Worm (Caenorhabditis elegans) whole organism, young adult: ENCODE measurements around the gene C02F12.5.

Experiments
- B0035.1 ChIP-seq: sonication (generic microtip); optimal IDR thresholded peaks from 2 replicates; lab custom pipeline; 2016; ENCODE audit warnings: missing genetic modification characterization, mild to moderate bottlenecking, missing compliant biosample characterization, missing genotype, missing genetic modification reagents
- C17E4.6 ChIP-seq: fragments of 200-800 bp; sonication (Bioruptor generic); IDR thresholded peaks from 2 replicates; pipeline ENCODE4 v1.3.6; 2022; ENCODE audit warnings: missing genetic modification reagents, missing genetic modification characterization, missing compliant biosample characterization
- D2030.7 ChIP-seq: fragments of 200-800 bp; sonication (Bioruptor generic); IDR thresholded peaks from 2 replicates; pipeline ENCODE4 v1.3.6; 2022; ENCODE audit warnings: missing genetic modification reagents, missing genetic modification characterization, missing compliant biosample characterization
- F55B11.4 ChIP-seq: sonication (generic microtip); optimal IDR thresholded peaks from 2 replicates; lab custom pipeline; 2016; ENCODE audit warnings: missing compliant biosample characterization, missing genetic modification characterization, borderline replicate concordance; ENCODE audit not compliant: insufficient read depth
- F57A8.1 ChIP-seq: fragments of 200-800 bp; sonication (Bioruptor generic); optimal IDR thresholded peaks from 2 replicates; lab custom pipeline; 2018; ENCODE audit warnings: mild to moderate bottlenecking, missing genetic modification characterization, moderate library complexity, missing compliant biosample characterization
- K12H6.12 ChIP-seq: fragments of 200-800 bp; sonication (Bioruptor generic); optimal IDR thresholded peaks from 2 replicates; lab custom pipeline; 2018; ENCODE audit warnings: mild to moderate bottlenecking, missing genetic modification characterization, missing compliant biosample characterization
- T07F8.4 ChIP-seq: sonication (generic microtip); optimal IDR thresholded peaks from 2 replicates; lab custom pipeline; 2016; ENCODE audit warnings: mild to moderate bottlenecking, missing genetic modification characterization, moderate library complexity, missing compliant biosample characterization
- atf-7 ChIP-seq: sonication (generic microtip); optimal IDR thresholded peaks from 2 replicates; lab custom pipeline; 2017; ENCODE audit warnings: mild to moderate bottlenecking, missing genetic modification characterization, missing compliant biosample characterization
- attf-3 ChIP-seq: fragments of 200-800 bp; sonication (Bioruptor generic); conservative IDR thresholded peaks from 2 replicates; pipeline ENCODE4 v1.3.6; 2022; ENCODE audit warnings: missing genetic modification reagents, missing genetic modification characterization, missing compliant biosample characterization
- cebp-1 ChIP-seq, 2 experiments: fragments of 200-800 bp in 1 of 2; sonication (Bioruptor generic) in 1 of 2; sonication (generic microtip) in 1 of 2; IDR thresholded peaks in 1 of 2; optimal IDR thresholded peaks in 1 of 2; 2 replicates each; pipeline versions ENCODE4 v1.3.6 to Lab custom; 2017 to 2022; ENCODE audit warnings: missing compliant biosample characterization in 2 of 2, missing genetic modification characterization in 2 of 2, mild to moderate bottlenecking in 1 of 2, missing genetic modification reagents in 1 of 2, moderate library complexity in 1 of 2
- ceh-100 ChIP-seq: fragments of 200-800 bp; sonication (Bioruptor generic); IDR thresholded peaks from 2 replicates; pipeline ENCODE4 v1.3.6; 2022; ENCODE audit warnings: missing genetic modification reagents, missing genetic modification characterization, missing compliant biosample characterization
- ceh-27 ChIP-seq: fragments of 200-800 bp; sonication (Bioruptor generic); optimal IDR thresholded peaks from 2 replicates; lab custom pipeline; 2018; ENCODE audit warnings: mild to moderate bottlenecking, missing genetic modification characterization, moderate library complexity, missing compliant biosample characterization
- ceh-79 ChIP-seq: sonication (generic microtip); optimal IDR thresholded peaks from 2 replicates; lab custom pipeline; 2017; ENCODE audit warnings: mild to moderate bottlenecking, missing genetic modification characterization, missing compliant biosample characterization
- chd-7 ChIP-seq: sonication (generic microtip); optimal IDR thresholded peaks from 2 replicates; lab custom pipeline; 2016; ENCODE audit warnings: mild to moderate bottlenecking, missing genetic modification characterization, moderate library complexity, missing compliant biosample characterization
- die-1 ChIP-seq: sonication (generic microtip); optimal IDR thresholded peaks from 2 replicates; lab custom pipeline; 2016; ENCODE audit warnings: missing genotype, mild to moderate bottlenecking, missing genetic modification characterization, missing compliant biosample characterization
- dox-1 ChIP-seq: fragments of 200-800 bp; sonication (Bioruptor generic); IDR thresholded peaks from 2 replicates; pipeline ENCODE4 v1.3.6; 2022; ENCODE audit warnings: missing genetic modification reagents, missing genetic modification characterization, missing compliant biosample characterization
- dpl-1 ChIP-seq: fragments of 150-350 bp; optimal IDR thresholded peaks from 2 replicates; lab custom pipeline; 2014; ENCODE audit warnings: missing biosample characterization, missing genetic modification reagents, missing genetic modification characterization
- efl-1 ChIP-seq: fragments of 150-350 bp; optimal IDR thresholded peaks from 2 replicates; lab custom pipeline; 2014; ENCODE audit warnings: missing biosample characterization, missing genetic modification reagents, missing genetic modification characterization
- egrh-3 ChIP-seq: fragments of 200-800 bp; sonication (Bioruptor generic); IDR thresholded peaks from 2 replicates; pipeline ENCODE4 v1.3.6; 2022; ENCODE audit warnings: missing genetic modification reagents, missing genetic modification characterization, missing compliant biosample characterization
- lin-26 ChIP-seq: fragments of 200-800 bp; sonication (Bioruptor generic); IDR thresholded peaks from 2 replicates; pipeline ENCODE4 v1.3.6; 2022; ENCODE audit warnings: missing genetic modification reagents, missing genetic modification characterization, missing compliant biosample characterization
- lin-54 ChIP-seq: fragments of 200-800 bp; sonication (Bioruptor generic); optimal IDR thresholded peaks from 2 replicates; lab custom pipeline; 2018; ENCODE audit warnings: mild to moderate bottlenecking, missing genetic modification characterization, missing compliant biosample characterization
- mcd-1 ChIP-seq: fragments of 200-800 bp; sonication (Bioruptor generic); IDR thresholded peaks from 2 replicates; pipeline ENCODE4 v1.3.6; 2022; ENCODE audit warnings: missing genetic modification reagents, missing genetic modification characterization, missing compliant biosample characterization
- mel-28 ChIP-seq: sonication (generic microtip); optimal IDR thresholded peaks from 2 replicates; lab custom pipeline; 2016; ENCODE audit warnings: borderline replicate concordance, mild to moderate bottlenecking, missing genetic modification characterization, missing compliant biosample characterization
- nfya-1 ChIP-seq: sonication (generic microtip); optimal IDR thresholded peaks from 2 replicates; lab custom pipeline; 2017; ENCODE audit warnings: antibody characterized with exemption, missing compliant biosample characterization, missing genetic modification characterization, borderline replicate concordance; ENCODE audit not compliant: insufficient read depth
- nfyb-1 ChIP-seq: fragments of 200-800 bp; sonication (Bioruptor generic); IDR thresholded peaks from 2 replicates; pipeline ENCODE4 v1.3.6; 2022; ENCODE audit warnings: missing genetic modification reagents, missing genetic modification characterization, missing compliant biosample characterization
- nhr-179 ChIP-seq: sonication (generic microtip); optimal IDR thresholded peaks from 2 replicates; lab custom pipeline; 2016; ENCODE audit warnings: mild to moderate bottlenecking, missing genetic modification characterization, missing compliant biosample characterization
- nhr-80 ChIP-seq: sonication (generic microtip); optimal IDR thresholded peaks from 2 replicates; lab custom pipeline; 2016; ENCODE audit warnings: missing genetic modification characterization, missing compliant biosample characterization
- sdz-38 ChIP-seq: sonication (generic microtip); optimal IDR thresholded peaks from 2 replicates; lab custom pipeline; 2016; ENCODE audit warnings: missing genotype, missing genetic modification characterization, missing compliant biosample characterization
- snpc-1.1 ChIP-seq: sonication (generic microtip); optimal IDR thresholded peaks from 2 replicates; lab custom pipeline; 2017; ENCODE audit warnings: missing genetic modification characterization, mild to moderate bottlenecking, missing compliant biosample characterization, antibody characterized with exemption, moderate library complexity, missing genotype, missing genetic modification reagents; ENCODE audit not compliant: insufficient read depth
- snpc-3.4 ChIP-seq: sonication (generic microtip); optimal IDR thresholded peaks from 2 replicates; lab custom pipeline; 2017; ENCODE audit warnings: missing genetic modification characterization, mild to moderate bottlenecking, missing compliant biosample characterization, antibody characterized with exemption, moderate library complexity, missing genotype, missing genetic modification reagents
- somi-1 ChIP-seq: fragments of 200-800 bp; sonication (Bioruptor generic); optimal IDR thresholded peaks from 2 replicates; lab custom pipeline; 2018; ENCODE audit warnings: mild to moderate bottlenecking, missing genetic modification characterization, missing compliant biosample characterization
- tbx-9 ChIP-seq: sonication (generic microtip); optimal IDR thresholded peaks from 2 replicates; lab custom pipeline; 2016; ENCODE audit warnings: borderline replicate concordance, missing genetic modification characterization, inconsistent platforms, missing compliant biosample characterization
- xnd-1 ChIP-seq: sonication (generic microtip); optimal IDR thresholded peaks from 2 replicates; lab custom pipeline; 2016; ENCODE audit warnings: missing genotype, missing genetic modification reagents, missing genetic modification characterization, missing compliant biosample characterization
- zfh-2 ChIP-seq: fragments of 200-800 bp; sonication (Bioruptor generic); conservative IDR thresholded peaks from 2 replicates; pipeline ENCODE4 v1.3.6; 2022; ENCODE audit warnings: missing genetic modification reagents, missing genetic modification characterization, missing compliant biosample characterization
- ztf-26 ChIP-seq: sonication (generic microtip); optimal IDR thresholded peaks from 2 replicates; lab custom pipeline; 2017; ENCODE audit warnings: missing genetic modification characterization, missing compliant biosample characterization
- ztf-28 ChIP-seq: fragments of 200-800 bp; sonication (Bioruptor generic); IDR thresholded peaks from 2 replicates; pipeline ENCODE4 v1.3.6; 2022; ENCODE audit warnings: missing genetic modification reagents, missing genetic modification characterization, missing compliant biosample characterization

The C02F12.5 gene

DNA sequence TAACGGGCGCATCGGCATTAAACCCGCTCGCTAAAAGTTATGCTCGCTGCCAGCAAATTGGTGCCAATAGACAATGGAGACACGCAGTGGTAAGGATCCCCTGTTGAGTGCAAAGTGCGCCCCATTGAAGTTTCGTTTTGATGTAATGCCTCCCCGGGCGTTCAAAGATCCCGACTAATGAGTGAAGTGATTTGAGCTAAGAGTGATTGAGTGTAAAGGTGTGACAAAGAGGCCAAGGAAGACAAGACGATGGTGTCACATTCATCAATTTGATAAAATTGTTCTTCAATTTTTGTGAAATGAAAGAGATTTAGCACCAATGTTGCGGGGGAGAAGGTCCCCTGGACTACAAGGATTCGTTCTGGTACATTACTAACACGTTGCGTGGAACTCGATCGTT lies 11.2 kb upstream of the C02F12.5 start:
- no peak for TF ChIP-seq attf-3 (GFP tag; lab: Robert Waterston, UW)
- no peak for TF ChIP-seq T07F8.4 (tag; lab: Kevin White, UChicago)
- TF ChIP-seq B0035.1 (tag; lab: Kevin White, UChicago), result no peak
- no peak for TF ChIP-seq egrh-3
- TF ChIP-seq nhr-179 (tag; lab: Kevin White, UChicago), result no peak
- no peak for TF ChIP-seq ztf-28 (GFP tag; lab: Robert Waterston, UW)
- TF ChIP-seq snpc-1.1 (tag; lab: Kevin White, UChicago), result no peak
- TF ChIP-seq sdz-38 (tag; lab: Kevin White, UChicago), result no peak
- TF ChIP-seq ceh-100 (GFP tag; lab: Robert Waterston, UW), result no peak
- no peak for TF ChIP-seq F55B11.4 (tag; lab: Kevin White, UChicago)
- no peak for TF ChIP-seq nfya-1
- TF ChIP-seq nfyb-1 (GFP tag; lab: Robert Waterston, UW), result no peak
- no peak for TF ChIP-seq xnd-1 (tag; lab: Kevin White, UChicago)
- TF ChIP-seq tbx-9, result no peak

DNA sequence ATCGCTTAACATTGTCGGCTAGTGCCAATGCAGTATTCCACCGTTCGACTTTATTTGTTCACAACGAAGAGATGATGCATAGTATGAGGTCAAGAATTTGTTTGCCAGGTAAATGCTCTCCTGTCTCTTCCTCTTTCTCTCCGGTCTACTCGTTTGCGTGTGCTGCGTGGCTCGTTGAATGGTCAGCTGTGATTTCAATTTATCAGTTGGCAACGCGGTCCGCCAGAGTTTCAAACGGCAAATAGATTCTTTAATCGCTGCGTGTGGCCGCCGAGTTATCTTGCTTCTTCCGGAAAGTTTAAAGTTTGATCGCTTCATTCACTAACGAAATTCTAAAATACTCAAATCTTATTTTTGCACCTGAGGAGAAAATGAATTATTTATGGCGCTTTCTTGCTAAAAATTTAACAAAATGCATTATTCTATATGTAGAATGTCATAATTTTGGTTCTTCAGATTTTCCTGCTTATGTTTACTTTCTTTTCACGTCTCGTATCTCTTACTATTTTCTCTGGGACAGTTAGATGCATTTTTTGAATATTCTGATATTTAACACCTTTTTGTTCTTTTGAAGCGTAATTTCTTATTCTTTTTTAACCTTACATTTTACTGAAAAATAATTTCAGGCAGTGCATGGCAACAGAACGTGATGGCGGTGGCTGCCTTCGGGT lies 8.8 kb upstream of the C02F12.5 start, which contains the start of gene tsp-17:
Gene tsp-17 (plus strand): TSS at position 621 of the 671 bp plus-strand sequence.
- no peak for TF ChIP-seq cebp-1 (GFP tag; IDR thresholded peaks at IDR 0.05; lab: Robert Waterston, UW)
- no peak for TF ChIP-seq cebp-1 (tag; optimal IDR thresholded peaks at IDR 0.05; lab: Kevin White, UChicago)
- TF ChIP-seq dpl-1 (GFP tag; lab: Kevin White, UChicago), result no peak
- TF ChIP-seq lin-26 (GFP tag; lab: Robert Waterston, UW), result no peak
- no peak for TF ChIP-seq die-1 (tag; lab: Kevin White, UChicago)
- no peak for TF ChIP-seq F57A8.1 (GFP tag; lab: Kevin White, UChicago)
- no peak for TF ChIP-seq dox-1 (GFP tag; lab: Robert Waterston, UW)
- no peak for TF ChIP-seq somi-1
- no peak for TF ChIP-seq nhr-80 (tag; lab: Kevin White, UChicago)
- TF ChIP-seq mel-28 (tag; lab: Kevin White, UChicago), result no peak
- no peak for TF ChIP-seq lin-54 (GFP tag; lab: Kevin White, UChicago)
- TF ChIP-seq, all 124 proteins: peak for 0

DNA sequence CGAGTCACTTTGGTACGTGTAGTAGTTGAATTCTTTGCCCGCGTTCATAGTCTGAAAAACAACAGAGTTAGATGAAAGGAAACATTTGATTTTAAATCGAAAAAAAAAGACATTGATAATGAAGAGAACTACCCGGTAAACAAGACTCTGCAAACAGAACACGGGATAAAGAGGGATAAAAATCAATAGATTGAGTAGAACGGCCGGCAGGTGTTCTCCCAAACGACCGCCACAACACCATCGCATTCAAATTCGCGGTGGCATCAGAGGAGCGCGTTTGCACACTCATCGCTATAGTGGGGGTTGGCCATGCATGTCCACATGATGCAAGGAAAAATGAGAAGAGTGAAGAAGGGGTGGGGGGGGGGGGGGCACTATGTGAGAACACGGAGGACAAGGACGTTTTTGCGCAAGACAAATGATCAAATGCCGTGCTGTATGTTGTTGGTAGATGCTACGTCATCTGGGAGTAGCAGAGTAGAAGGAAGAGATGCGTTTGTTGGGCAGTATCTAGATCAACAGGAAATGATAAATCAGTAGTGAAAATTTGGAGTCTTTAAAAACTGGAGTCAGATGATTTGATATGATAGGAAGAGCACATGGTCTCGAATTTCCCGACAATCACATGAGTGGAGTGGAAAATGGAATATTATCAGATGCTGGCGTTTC lies 6.7 kb upstream of the C02F12.5 start, which contains the start of gene tag-52:
Gene tag-52 (minus strand): TSS at position 51 of the 669 bp plus-strand sequence.
- no peak for TF ChIP-seq ceh-79 (tag; lab: Kevin White, UChicago)
- peak; percentile 66 for TF ChIP-seq zfh-2 (GFP tag; lab: Robert Waterston, UW)
- TF ChIP-seq efl-1 (GFP tag; lab: Kevin White, UChicago), result peak; percentile 20
- TF ChIP-seq snpc-3.4 (tag; lab: Kevin White, UChicago), result no peak
- TF ChIP-seq ceh-27 (GFP tag; lab: Kevin White, UChicago), result peak; percentile 68
- TF ChIP-seq K12H6.12 (tag; lab: Kevin White, UChicago), result peak; percentile 57
- TF ChIP-seq egrh-3, result no peak
- TF ChIP-seq die-1 (tag; lab: Kevin White, UChicago), result no peak
- peak; percentile 58 for TF ChIP-seq chd-7 (tag; lab: Kevin White, UChicago)
- TF ChIP-seq nhr-80 (tag; lab: Kevin White, UChicago), result peak; percentile 54
- TF ChIP-seq ztf-26 (tag; lab: Kevin White, UChicago), result peak; percentile 21
- peak; percentile 72 for TF ChIP-seq mcd-1 (GFP tag; lab: Robert Waterston, UW)
- TF ChIP-seq atf-7 (tag; lab: Kevin White, UChicago), result peak; percentile 8
- TF ChIP-seq lin-54 (GFP tag; lab: Kevin White, UChicago), result peak; percentile 24
- no peak for TF ChIP-seq D2030.7 (GFP tag; lab: Robert Waterston, UW)
- no peak for TF ChIP-seq C17E4.6 (GFP tag; lab: Robert Waterston, UW)
- TF ChIP-seq dox-1 (GFP tag; lab: Robert Waterston, UW), result peak; percentile 48; the same call in 1 of the 2 replicates
